Fruit fly (Drosophila melanogaster): ENCODE data around the gene Tailor.

- TF ChIP-seq CTCF (optimal IDR thresholded peaks at IDR 0.05) (peak in 1 of 2 experiments; percentile 13), CG8478 (optimal IDR thresholded peaks at IDR 0.05) (no peak)
Measured at dm6 chr3R:7067092-7067491, 18.8 kb downstream of the Tailor start, which contains the start of the genes CG1105 and CG1965.

All from S2 (cell line).